Worm (Caenorhabditis elegans): Measurements from ENCODE around the gene Y42A5A.1.
A peak's percentile ranks its signal among the peaks of the same experiment; 100 is the strongest.

Y42A5A.1 gene

ce11 chrV:11087519-11087998 is at the start of gene Y42A5A.1:
Y42A5A.1 (plus strand) TSS chrV:11087948.
- no peak for TF ChIP-seq ham-2 (GFP tag; optimal IDR thresholded peaks at IDR 0.05)
- TF ChIP-seq pha-4 (tag; optimal IDR thresholded peaks at IDR 0.05) = no peak
- TF ChIP-seq sem-2 (GFP tag; optimal IDR thresholded peaks at IDR 0.05) = no peak
- TF ChIP-seq sptf-1 (tag; optimal IDR thresholded peaks at IDR 0.05) = no peak

- TF ChIP-seq flh-1 (GFP tag; optimal IDR thresholded peaks at IDR 0.05) = no peak
- no peak for TF ChIP-seq elt-3 (tag; optimal IDR thresholded peaks at IDR 0.05)
- TF ChIP-seq M03D4.4 (tag; optimal IDR thresholded peaks at IDR 0.05) = no peak
- no peak for TF ChIP-seq pha-4 (tag; optimal IDR thresholded peaks at IDR 0.05)
- TF ChIP-seq hlh-1 (tag; optimal IDR thresholded peaks at IDR 0.05) = no peak
- peak; percentile 15 for TF ChIP-seq lin-13 (tag; optimal IDR thresholded peaks at IDR 0.05)
- no peak for TF ChIP-seq ztf-11 (tag; optimal IDR thresholded peaks at IDR 0.05)
- peak; percentile 67 for TF ChIP-seq mep-1 (tag; optimal IDR thresholded peaks at IDR 0.05)
- no peak for TF ChIP-seq zip-8 (tag; optimal IDR thresholded peaks at IDR 0.05)
- no peak for TF ChIP-seq unc-39 (tag; optimal IDR thresholded peaks at IDR 0.05)
- TF ChIP-seq snpc-4 (tag; optimal IDR thresholded peaks at IDR 0.05) = no peak
- TF ChIP-seq sptf-1 (tag; optimal IDR thresholded peaks at IDR 0.05) = peak; percentile 87
- no peak for TF ChIP-seq tbx-8 (GFP tag; optimal IDR thresholded peaks at IDR 0.05)
- peak; percentile 61 for TF ChIP-seq unc-62 (GFP tag; optimal IDR thresholded peaks at IDR 0.05)
- no peak for TF ChIP-seq ceh-43 (GFP tag; optimal IDR thresholded peaks at IDR 0.05)
- no peak for TF ChIP-seq bed-3 (GFP tag; optimal IDR thresholded peaks at IDR 0.05)
- peak; percentile 94 for TF ChIP-seq nhr-237 (tag; optimal IDR thresholded peaks at IDR 0.05)
- TF ChIP-seq mls-2 (tag; optimal IDR thresholded peaks at IDR 0.05) = peak; percentile 82
- peak; percentile 64 for TF ChIP-seq drap-1 (GFP tag; optimal IDR thresholded peaks at IDR 0.05)
- peak; percentile 73 for TF ChIP-seq ceh-39 (tag; optimal IDR thresholded peaks at IDR 0.05)
- no peak for TF ChIP-seq nhr-28 (tag; optimal IDR thresholded peaks at IDR 0.05)
- TF ChIP-seq ceh-83 (GFP tag; optimal IDR thresholded peaks at IDR 0.05) = peak; percentile 77
- no peak for TF ChIP-seq nhr-76 (tag; optimal IDR thresholded peaks at IDR 0.05)
- TF ChIP-seq ces-1 (GFP tag; optimal IDR thresholded peaks at IDR 0.05) = peak; percentile 93
- TF ChIP-seq nhr-2 (tag; optimal IDR thresholded peaks at IDR 0.05) = peak; percentile 58
- TF ChIP-seq nhr-12 (tag; optimal IDR thresholded peaks at IDR 0.05) = no peak
- TF ChIP-seq cnd-1 (tag; optimal IDR thresholded peaks at IDR 0.05) = peak; percentile 76
- peak; percentile 13 for TF ChIP-seq sem-2 (GFP tag; optimal IDR thresholded peaks at IDR 0.05)
- TF ChIP-seq lin-32 (GFP tag; optimal IDR thresholded peaks at IDR 0.05) = peak; percentile 62
- TF ChIP-seq lsy-2 (tag; optimal IDR thresholded peaks at IDR 0.05) = peak; percentile 71
Observed at ce11 chrV:11039379-11039954, 48.3 kb upstream of the Y42A5A.1 start, which contains the start of gene pak-2. pak-2 (minus strand) TSS chrV:11039429.

ce11 chrV:11040020-11040419 is 47.7 kb upstream of the Y42A5A.1 start, which contains the start of gene C45B11.9:
C45B11.9 (plus strand) TSS chrV:11040320.
- TF ChIP-seq ces-1 (GFP tag; optimal IDR thresholded peaks at IDR 0.05) (no peak), mep-1 (tag; optimal IDR thresholded peaks at IDR 0.05) (no peak), bed-3 (GFP tag; optimal IDR thresholded peaks at IDR 0.05) (no peak), tbx-8 (GFP tag; optimal IDR thresholded peaks at IDR 0.05) (no peak), nhr-76 (tag; optimal IDR thresholded peaks at IDR 0.05) (no peak), nhr-28 (tag; optimal IDR thresholded peaks at IDR 0.05) (no peak), ceh-43 (GFP tag; optimal IDR thresholded peaks at IDR 0.05) (no peak), unc-62 (GFP tag; optimal IDR thresholded peaks at IDR 0.05) (no peak), unc-120 (tag; optimal IDR thresholded peaks at IDR 0.05; ENCODE audit: poor library complexity, severe bottlenecking) (no peak), cnd-1 (tag; optimal IDR thresholded peaks at IDR 0.05) (no peak), ham-2 (GFP tag; optimal IDR thresholded peaks at IDR 0.05) (no peak), elt-1 (tag; optimal IDR thresholded peaks at IDR 0.05; ENCODE audit: borderline replicate concordance, insufficient read depth) (no peak), ceh-83 (GFP tag; optimal IDR thresholded peaks at IDR 0.05) (no peak), nhr-12 (tag; optimal IDR thresholded peaks at IDR 0.05) (no peak), lin-13 (tag; optimal IDR thresholded peaks at IDR 0.05) (no peak), drap-1 (GFP tag; optimal IDR thresholded peaks at IDR 0.05) (no peak), mab-5 (tag; optimal IDR thresholded peaks at IDR 0.05) (no peak), M03D4.4 (tag; optimal IDR thresholded peaks at IDR 0.05) (no peak), snpc-4 (tag; optimal IDR thresholded peaks at IDR 0.05) (no peak)
